Worm (Caenorhabditis elegans): ENCODE data around the gene ZC116.5.

Gene ZC116.5

ce11 chrV:12563187-12563586 is 45.6 kb downstream of the ZC116.5 start, which contains the start of gene mrps-5:
TSS of gene mrps-5 (plus strand) at chrV:12563487.
- TF ChIP-seq eyg-1 (tag; optimal IDR thresholded peaks at IDR 0.05) (no peak), tbx-2 (tag; optimal IDR thresholded peaks at IDR 0.05) (no peak), ceh-22 (tag; optimal IDR thresholded peaks at IDR 0.05) (no peak), nhr-11 (tag; optimal IDR thresholded peaks at IDR 0.05) (no peak), ama-1 (optimal IDR thresholded peaks at IDR 0.05) (no peak), unc-86 (tag; optimal IDR thresholded peaks at IDR 0.05) (no peak), pag-3 (tag; optimal IDR thresholded peaks at IDR 0.05; ENCODE audit: borderline replicate concordance) (no peak), elt-2 (tag; optimal IDR thresholded peaks at IDR 0.05) (no peak), nhr-232 (tag; optimal IDR thresholded peaks at IDR 0.05) (no peak), fkh-6 (tag; optimal IDR thresholded peaks at IDR 0.05) (no peak), K09A11.1 (tag; optimal IDR thresholded peaks at IDR 0.05; ENCODE audit: insufficient read depth) (no peak), lin-11 (tag; optimal IDR thresholded peaks at IDR 0.05) (no peak), gmeb-2 (tag; optimal IDR thresholded peaks at IDR 0.05) (no peak), ceh-18 (tag; optimal IDR thresholded peaks at IDR 0.05) (no peak)

ce11 chrV:12560328-12560782 is 48.4 kb downstream of the ZC116.5 start, which contains the start of gene sel-1:
TSS of gene sel-1 (plus strand) at chrV:12560732.
- no peak for TF ChIP-seq ceh-22 (tag; optimal IDR thresholded peaks at IDR 0.05)
- TF ChIP-seq unc-86 (tag; optimal IDR thresholded peaks at IDR 0.05): no peak
- no peak for TF ChIP-seq ttx-3 (tag; optimal IDR thresholded peaks at IDR 0.05)
- TF ChIP-seq K09A11.1 (tag; optimal IDR thresholded peaks at IDR 0.05; ENCODE audit: insufficient read depth): no peak
- TF ChIP-seq ceh-9 (tag; optimal IDR thresholded peaks at IDR 0.05): no peak
- no peak for TF ChIP-seq madf-2 (tag; optimal IDR thresholded peaks at IDR 0.05)
- no peak for TF ChIP-seq pqm-1 (tag; optimal IDR thresholded peaks at IDR 0.05)
- TF ChIP-seq lin-11 (tag; optimal IDR thresholded peaks at IDR 0.05): no peak
- TF ChIP-seq pax-1 (tag; optimal IDR thresholded peaks at IDR 0.05): no peak
- no peak for TF ChIP-seq ceh-19 (GFP tag; optimal IDR thresholded peaks at IDR 0.05)
- TF ChIP-seq C08G9.2 (tag; optimal IDR thresholded peaks at IDR 0.05): no peak
- no peak for TF ChIP-seq eyg-1 (tag; optimal IDR thresholded peaks at IDR 0.05)
- no peak for TF ChIP-seq hlh-30 (tag; optimal IDR thresholded peaks at IDR 0.05; ENCODE audit: insufficient read depth)
- TF ChIP-seq nfya-1 (tag; optimal IDR thresholded peaks at IDR 0.05): no peak
- no peak for TF ChIP-seq ceh-24 (tag; optimal IDR thresholded peaks at IDR 0.05)
- TF ChIP-seq hlh-8 (tag; optimal IDR thresholded peaks at IDR 0.05): no peak
- no peak for TF ChIP-seq elt-4 (tag; optimal IDR thresholded peaks at IDR 0.05)
- no peak for TF ChIP-seq ztf-16 (tag; optimal IDR thresholded peaks at IDR 0.05)

Measured in whole organism, late embryonic.